Fruit fly (Drosophila melanogaster): ENCODE results near the gene CG14297.

dm6 chr3R:18899123-18899522, 1.2 kb downstream of the CG14297 start, which contains the start of gene Rh2:
- TF ChIP-seq psq (optimal IDR thresholded peaks at IDR 0.05) (no peak), Sin3A (optimal IDR thresholded peaks at IDR 0.05) (no peak)
